Fruit fly (Drosophila melanogaster) whole organism, embryonic: Measurements from ENCODE around the gene ImpE3.

Source experiments
- Aef1 ChIP-seq: fragments of 200-800 bp; sonication (Bioruptor generic); IDR thresholded peaks from 3 replicates; pipeline ENCODE4 v1.3.6; 2022; ENCODE audit warnings: missing biosample characterization, missing genetic modification characterization
- B-H1 ChIP-seq: fragments of 200-800 bp; sonication (Bioruptor generic); IDR thresholded peaks from 3 replicates; pipeline ENCODE4 v1.3.6; 2022; ENCODE audit warnings: missing biosample characterization, missing genetic modification characterization
- CG1024 ChIP-seq: fragments of 200-800 bp; sonication (Bioruptor generic); IDR thresholded peaks from 2 replicates; pipeline ENCODE4 v1.3.6; 2022; ENCODE audit warnings: missing biosample characterization, missing genetic modification characterization
- CG11504 ChIP-seq: fragments of 200-800 bp; sonication (Bioruptor generic); optimal IDR thresholded peaks from 3 replicates; lab custom pipeline; 2019; ENCODE audit warnings: missing biosample characterization, mild to moderate bottlenecking, missing genetic modification characterization, moderate library complexity
- CG11696 ChIP-seq: fragments of 200-800 bp; sonication (Bioruptor generic); IDR thresholded peaks from 2 replicates; pipeline ENCODE4 v1.3.6; 2022; ENCODE audit warnings: missing biosample characterization, missing genetic modification characterization
- CG11723 ChIP-seq: fragments of 200-800 bp; sonication (Bioruptor generic); optimal IDR thresholded peaks from 2 replicates; lab custom pipeline; 2017; ENCODE audit warnings: missing biosample characterization, mild to moderate bottlenecking, missing genetic modification characterization
- CG15696 ChIP-seq: fragments of 200-800 bp; sonication (Bioruptor generic); optimal IDR thresholded peaks from 2 replicates; lab custom pipeline; 2019; ENCODE audit warnings: missing biosample characterization, mild to moderate bottlenecking, missing genetic modification characterization, moderate library complexity
- CG16813 ChIP-seq: fragments of 200-800 bp; sonication (Bioruptor generic); IDR thresholded peaks from 3 replicates; pipeline ENCODE4 v1.3.6; 2022; ENCODE audit warnings: missing biosample characterization, missing genetic modification characterization; ENCODE audit not compliant: partially characterized antibody
- CG17568 ChIP-seq: fragments of 200-800 bp; sonication (Bioruptor generic); optimal IDR thresholded peaks from 2 replicates; lab custom pipeline; 2018; ENCODE audit warnings: missing biosample characterization, mild to moderate bottlenecking, missing genetic modification characterization, moderate library complexity
- CG18262 ChIP-seq: fragments of 200-800 bp; optimal IDR thresholded peaks from 3 replicates; lab custom pipeline; 2019; ENCODE audit warnings: missing biosample characterization, mild to moderate bottlenecking, missing genetic modification characterization, moderate library complexity
- CG18599 ChIP-seq: fragments of 200-800 bp; sonication (Bioruptor generic); optimal IDR thresholded peaks from 3 replicates; lab custom pipeline; 2017; ENCODE audit warnings: missing biosample characterization, missing genetic modification characterization, mild to moderate bottlenecking, moderate library complexity, missing genetic modification reagents
- CG2712 ChIP-seq: fragments of 200-800 bp; optimal IDR thresholded peaks from 3 replicates; lab custom pipeline; 2019; ENCODE audit warnings: missing biosample characterization, mild to moderate bottlenecking, missing genetic modification characterization, moderate library complexity
- CG30431 ChIP-seq: fragments of 200-800 bp; sonication (Bioruptor generic); optimal IDR thresholded peaks from 2 replicates; lab custom pipeline; 2017; ENCODE audit warnings: missing biosample characterization, missing genetic modification characterization
- CG31441 ChIP-seq: fragments of 200-800 bp; sonication (Bioruptor generic); IDR thresholded peaks from 2 replicates; pipeline ENCODE4 v1.3.6; 2022; ENCODE audit warnings: missing biosample characterization, missing genetic modification characterization
- CG32772 ChIP-seq: fragments of 200-800 bp; sonication (Bioruptor generic); IDR thresholded peaks from 2 replicates; pipeline ENCODE4 v1.3.6; 2022; ENCODE audit warnings: missing biosample characterization, missing genetic modification characterization
- CG4820 ChIP-seq: fragments of 200-800 bp; sonication (Bioruptor generic); optimal IDR thresholded peaks from 3 replicates; lab custom pipeline; 2016; ENCODE audit warnings: missing biosample characterization, missing genetic modification characterization
- CG6254 ChIP-seq: fragments of 200-800 bp; sonication (Bioruptor generic); optimal IDR thresholded peaks from 3 replicates; lab custom pipeline; 2017; ENCODE audit warnings: mild to moderate bottlenecking, missing biosample characterization, missing genetic modification reagents, missing genetic modification characterization
- CG7372 ChIP-seq: fragments of 200-800 bp; sonication (Bioruptor generic); IDR thresholded peaks from 2 replicates; pipeline ENCODE4 v1.3.6; 2022; ENCODE audit warnings: missing biosample characterization, missing genetic modification characterization
- CG8290 ChIP-seq, 3 experiments: fragments of 200-800 bp; sonication (Bioruptor generic); optimal IDR thresholded peaks; 2 replicates each; lab custom pipeline; 2016 to 2019; ENCODE audit warnings: missing biosample characterization in 3 of 3, missing genetic modification characterization in 3 of 3, mild to moderate bottlenecking in 2 of 3, moderate library complexity in 1 of 3
- CG9817 ChIP-seq: fragments of 200-800 bp; sonication (Bioruptor generic); optimal IDR thresholded peaks from 2 replicates; lab custom pipeline; 2018; ENCODE audit warnings: missing biosample characterization, mild to moderate bottlenecking, missing genetic modification characterization, moderate library complexity
- CTCF ChIP-seq: fragments of 200-800 bp; sonication (Bioruptor generic); optimal IDR thresholded peaks from 2 replicates; lab custom pipeline; 2017; ENCODE audit warnings: missing biosample characterization, mild to moderate bottlenecking, missing genetic modification characterization, moderate library complexity
- D19A ChIP-seq: fragments of 200-800 bp; optimal IDR thresholded peaks from 3 replicates; lab custom pipeline; 2019; ENCODE audit warnings: missing biosample characterization, mild to moderate bottlenecking, missing genetic modification characterization, moderate library complexity
- Dp ChIP-seq: fragments of 200-800 bp; sonication (Bioruptor generic); optimal IDR thresholded peaks from 2 replicates; lab custom pipeline; 2018; ENCODE audit warnings: missing biosample characterization, mild to moderate bottlenecking, missing genetic modification characterization, moderate library complexity
- Drgx ChIP-seq: fragments of 200-800 bp; sonication (Bioruptor generic); IDR thresholded peaks from 2 replicates; pipeline ENCODE4 v1.3.6; 2022; ENCODE audit warnings: missing biosample characterization, missing genetic modification characterization
- E2f1 ChIP-seq: fragments of 200-800 bp; sonication (Bioruptor generic); IDR thresholded peaks from 2 replicates; pipeline ENCODE4 v1.3.6; 2022; ENCODE audit warnings: missing biosample characterization, missing genetic modification characterization
- Hr3 ChIP-seq: fragments of 200-800 bp; sonication (Bioruptor generic); optimal IDR thresholded peaks from 3 replicates; lab custom pipeline; 2016; ENCODE audit warnings: missing biosample characterization, missing genetic modification characterization
- Myb ChIP-seq: fragments of 200-800 bp; sonication (Bioruptor generic); optimal IDR thresholded peaks from 2 replicates; lab custom pipeline; 2016; ENCODE audit warnings: missing biosample characterization, missing genetic modification characterization
- Rx ChIP-seq: fragments of 200-800 bp; sonication (Bioruptor generic); IDR thresholded peaks from 2 replicates; pipeline ENCODE4 v1.3.6; 2022; ENCODE audit warnings: missing biosample characterization, missing genetic modification characterization
- bsh ChIP-seq, 2 experiments: fragments of 200-800 bp; sonication (Bioruptor generic); optimal IDR thresholded peaks; 2 replicates each; lab custom pipeline; 2017 to 2018; ENCODE audit warnings: mild to moderate bottlenecking in 2 of 2, missing biosample characterization in 2 of 2, missing genetic modification characterization in 2 of 2, moderate library complexity in 1 of 2
- cad ChIP-seq: fragments of >200 bp; optimal IDR thresholded peaks from 2 replicates; lab custom pipeline; 2017; ENCODE audit warnings: missing biosample characterization, missing genetic modification characterization
- chif ChIP-seq, 2 experiments: fragments of 200-800 bp; sonication (Bioruptor generic); optimal IDR thresholded peaks; 3 replicates each; lab custom pipeline; 2016; ENCODE audit warnings: missing biosample characterization in 2 of 2, missing genetic modification characterization in 2 of 2
- danr ChIP-seq: fragments of 200-800 bp; sonication (Bioruptor generic); IDR thresholded peaks from 2 replicates; pipeline ENCODE4 v1.3.6; 2022; ENCODE audit warnings: missing biosample characterization, missing genetic modification characterization
- dmrt99B ChIP-seq: fragments of 200-800 bp; sonication (Bioruptor generic); optimal IDR thresholded peaks from 2 replicates; lab custom pipeline; 2018; ENCODE audit warnings: missing biosample characterization, mild to moderate bottlenecking, missing genetic modification characterization, moderate library complexity
- ems ChIP-seq: fragments of 200-800 bp; sonication (Bioruptor generic); optimal IDR thresholded peaks from 3 replicates; lab custom pipeline; 2016; ENCODE audit warnings: missing biosample characterization, missing genetic modification characterization
- gcm ChIP-seq: fragments of 200-800 bp; sonication (Bioruptor generic); optimal IDR thresholded peaks from 2 replicates; lab custom pipeline; 2019; ENCODE audit warnings: missing biosample characterization, mild to moderate bottlenecking, missing genetic modification characterization, moderate library complexity
- gem ChIP-seq: fragments of 200-800 bp; sonication (Bioruptor generic); optimal IDR thresholded peaks from 2 replicates; lab custom pipeline; 2019; ENCODE audit warnings: missing biosample characterization, mild to moderate bottlenecking, missing genetic modification characterization, moderate library complexity
- hkb ChIP-seq, 2 experiments: fragments of 200-800 bp in 1 of 2; fragments of >200 bp in 1 of 2; sonication (Bioruptor generic) in 1 of 2; IDR thresholded peaks in 1 of 2; optimal IDR thresholded peaks in 1 of 2; 2 replicates each; pipeline versions ENCODE4 v1.3.6 to Lab custom; 2017 to 2022; ENCODE audit warnings: missing biosample characterization in 1 of 2, missing genetic modification characterization in 1 of 2
- jigr1 ChIP-seq: fragments of 200-800 bp; sonication (Bioruptor generic); IDR thresholded peaks from 3 replicates; pipeline ENCODE4 v1.3.6; 2022; ENCODE audit warnings: missing biosample characterization, missing genetic modification characterization
- luna ChIP-seq: fragments of 200-800 bp; sonication (Bioruptor generic); optimal IDR thresholded peaks from 2 replicates; lab custom pipeline; 2016; ENCODE audit warnings: missing biosample characterization, missing genetic modification characterization
- nerfin-2 ChIP-seq: fragments of 200-800 bp; sonication (Bioruptor generic); IDR thresholded peaks from 2 replicates; pipeline ENCODE4 v1.3.6; 2022; ENCODE audit warnings: missing biosample characterization, missing genetic modification characterization; ENCODE audit not compliant: partially characterized antibody
- nmo ChIP-seq: fragments of 200-800 bp; sonication (Bioruptor generic); optimal IDR thresholded peaks from 2 replicates; lab custom pipeline; 2018; ENCODE audit warnings: missing biosample characterization, mild to moderate bottlenecking, missing genetic modification characterization, moderate library complexity
- odd ChIP-seq: fragments of 200-800 bp; sonication (Bioruptor generic); optimal IDR thresholded peaks from 2 replicates; lab custom pipeline; 2017; ENCODE audit warnings: missing biosample characterization, mild to moderate bottlenecking, missing genetic modification characterization
- pan ChIP-seq, 4 experiments: fragments of >200 bp in 3 of 4; fragments of 200-800 bp in 1 of 4; sonication (Bioruptor generic) in 1 of 4; optimal IDR thresholded peaks in 3 of 4; IDR thresholded peaks in 1 of 4; 2 replicates each; pipeline versions ENCODE4 v1.3.6 to Lab custom; 2017 to 2022; ENCODE audit warnings: missing biosample characterization in 2 of 4, missing genetic modification characterization in 2 of 4, mixed read lengths in 1 of 4
- ranshi ChIP-seq: fragments of 200-800 bp; sonication (Bioruptor generic); IDR thresholded peaks from 2 replicates; pipeline ENCODE4 v1.3.6; 2022; ENCODE audit warnings: missing biosample characterization, missing genetic modification characterization
- repo ChIP-seq: fragments of 200-800 bp; sonication (Bioruptor generic); optimal IDR thresholded peaks from 2 replicates; lab custom pipeline; 2016; ENCODE audit warnings: missing biosample characterization, missing genetic modification characterization
- rib ChIP-seq: fragments of 200-800 bp; sonication (Bioruptor generic); IDR thresholded peaks from 2 replicates; pipeline ENCODE4 v1.3.6; 2022; ENCODE audit warnings: missing biosample characterization, missing genetic modification characterization
- ro ChIP-seq: fragments of 200-800 bp; sonication (Bioruptor generic); IDR thresholded peaks from 2 replicates; pipeline ENCODE4 v1.3.6; 2022; ENCODE audit warnings: missing biosample characterization, missing genetic modification characterization
- salm ChIP-seq: fragments of 200-800 bp; sonication (Bioruptor generic); optimal IDR thresholded peaks from 2 replicates; lab custom pipeline; 2018; ENCODE audit warnings: missing biosample characterization, mild to moderate bottlenecking, missing genetic modification characterization
- sr ChIP-seq: fragments of 200-800 bp; sonication (Bioruptor generic); IDR thresholded peaks from 3 replicates; pipeline ENCODE4 v1.3.6; 2022; ENCODE audit warnings: missing biosample characterization, missing genetic modification characterization
- tna ChIP-seq: fragments of 200-800 bp; sonication (Bioruptor generic); IDR thresholded peaks from 2 replicates; pipeline ENCODE4 v1.3.6; 2022; ENCODE audit warnings: missing biosample characterization, missing genetic modification characterization; ENCODE audit not compliant: partially characterized antibody

The ImpE3 gene

DNA sequence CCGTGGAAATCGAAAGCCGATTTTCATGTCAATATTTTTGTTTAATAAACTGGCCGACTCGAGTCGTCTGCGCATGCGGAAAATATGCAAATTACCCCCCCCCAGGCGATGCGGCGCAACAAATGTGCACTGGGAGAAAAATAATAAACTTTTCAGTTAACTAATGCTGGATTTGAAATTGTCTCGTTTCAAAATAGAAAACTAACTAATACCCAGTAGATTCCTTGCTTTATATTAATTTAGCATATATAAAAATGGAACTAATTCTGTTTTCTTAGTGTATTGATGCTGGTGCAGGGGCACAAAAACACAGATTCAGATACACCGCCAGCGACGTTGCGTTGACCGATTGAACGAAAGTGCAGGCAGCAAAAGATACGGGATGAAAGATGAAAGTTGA is 8.6 kb upstream of the ImpE3 start (continued):
- TF ChIP-seq jigr1 (GFP tag; lab: Robert Waterston, UW) (no peak), CG11723 (GFP tag; lab: Kevin White, UChicago) (no peak), hkb (optimal IDR thresholded peaks at IDR 0.05; lab: Kevin White, UChicago) (no peak), hkb (GFP tag; IDR thresholded peaks at IDR 0.05; lab: Robert Waterston, UW) (no peak; the same call in 1 of the 2 replicates), gcm (GFP tag; lab: Kevin White, UChicago) (peak; percentile 8), sr (GFP tag; lab: Robert Waterston, UW) (no peak), CG6254 (GFP tag; lab: Kevin White, UChicago) (peak; percentile 9), CG32772 (GFP tag; lab: Robert Waterston, UW) (peak; percentile 50), dmrt99B (peak; percentile 41), tna (no peak), CG18262 (tag; lab: Kevin White, UChicago) (peak; percentile 53), CG16813 (GFP tag; lab: Robert Waterston, UW) (no peak), CG31441 (GFP tag; lab: Robert Waterston, UW) (peak; percentile 41; the same call in 1 of the 2 replicates), CG30431 (GFP tag; lab: Kevin White, UChicago) (no peak), danr (GFP tag; lab: Robert Waterston, UW) (no peak), nmo (peak; percentile 4), ems (GFP tag; lab: Kevin White, UChicago) (no peak), CG2712 (peak; percentile 57), rib (GFP tag; lab: Robert Waterston, UW) (no peak), cad (GFP tag; lab: Kevin White, UChicago) (no peak), gem (tag; lab: Kevin White, UChicago) (peak; percentile 32), CG4820 (GFP tag; lab: Kevin White, UChicago) (no peak), Rx (GFP tag; lab: Robert Waterston, UW) (peak; percentile 36; the same call in 1 of the 2 replicates), salm (tag; lab: Kevin White, UChicago) (no peak), Myb (no peak), CG9817 (tag; lab: Kevin White, UChicago) (no peak), CG18599 (GFP tag; lab: Kevin White, UChicago) (no peak), CG8290 (GFP tag; optimal IDR thresholded peaks at IDR 0.05; lab: Kevin White, UChicago) (no peak), CG8290 (tag; optimal IDR thresholded peaks at IDR 0.05; lab: Kevin White, UChicago) (no peak), CG11696 (no peak), luna (GFP tag; lab: Kevin White, UChicago) (no peak), CTCF (GFP tag; lab: Kevin White, UChicago) (no peak), CG17568 (GFP tag; lab: Kevin White, UChicago) (no peak), nerfin-2 (GFP tag; lab: Robert Waterston, UW) (no peak), Dp (GFP tag; lab: Kevin White, UChicago) (no peak), odd (GFP tag; lab: Kevin White, UChicago) (no peak), CG1024 (GFP tag; lab: Robert Waterston, UW) (peak; percentile 55), Hr3 (GFP tag; lab: Kevin White, UChicago) (no peak), bsh (GFP tag; optimal IDR thresholded peaks at IDR 0.05; lab: Kevin White, UChicago) (peak in 1 of 2 experiments; percentile 51), Drgx (GFP tag; lab: Robert Waterston, UW) (peak; percentile 81), Aef1 (GFP tag; lab: Robert Waterston, UW) (no peak), D19A (no peak), ranshi (GFP tag; lab: Robert Waterston, UW) (no peak; the same call in 1 of the 2 replicates), B-H1 (no peak; the same call in 2 of the 3 replicates), CG15696 (tag; lab: Kevin White, UChicago) (no peak), chif (GFP tag; optimal IDR thresholded peaks at IDR 0.05; lab: Kevin White, UChicago) (no peak), CG7372 (no peak), pan (optimal IDR thresholded peaks at IDR 0.05; lab: Kevin White, UChicago) (no peak), pan (GFP tag; optimal IDR thresholded peaks at IDR 0.05 in 1 of 2, IDR thresholded peaks at IDR 0.05 in 1 of 2) (no peak), CG11504 (tag; lab: Kevin White, UChicago) (peak; percentile 62), repo (no peak), E2f1 (GFP tag; lab: Robert Waterston, UW) (peak; percentile 7; the same call in 1 of the 2 replicates), ro (GFP tag; lab: Robert Waterston, UW) (no peak)
